Worm (Caenorhabditis elegans) whole organism, young adult: ENCODE results near the gene sri-78.

Experiments used
- B0035.1 ChIP-seq: sonication (generic microtip); optimal IDR thresholded peaks from 2 replicates; lab custom pipeline; 2016; ENCODE audit warnings: missing genetic modification characterization, mild to moderate bottlenecking, missing compliant biosample characterization, missing genotype, missing genetic modification reagents
- Y56A3A.18 ChIP-seq: fragments of 200-800 bp; sonication (Bioruptor generic); IDR thresholded peaks from 2 replicates; pipeline ENCODE4 v1.3.6; 2022; ENCODE audit warnings: missing genetic modification reagents, missing genetic modification characterization, missing compliant biosample characterization
- lag-1 ChIP-seq: fragments of 200-800 bp; sonication (Bioruptor generic); IDR thresholded peaks from 2 replicates; pipeline ENCODE4 v1.3.6; 2022; ENCODE audit warnings: missing genetic modification reagents, missing genetic modification characterization, missing compliant biosample characterization
- nfya-1 ChIP-seq: sonication (generic microtip); optimal IDR thresholded peaks from 2 replicates; lab custom pipeline; 2017; ENCODE audit warnings: antibody characterized with exemption, missing compliant biosample characterization, missing genetic modification characterization, borderline replicate concordance; ENCODE audit not compliant: insufficient read depth

DNA sequence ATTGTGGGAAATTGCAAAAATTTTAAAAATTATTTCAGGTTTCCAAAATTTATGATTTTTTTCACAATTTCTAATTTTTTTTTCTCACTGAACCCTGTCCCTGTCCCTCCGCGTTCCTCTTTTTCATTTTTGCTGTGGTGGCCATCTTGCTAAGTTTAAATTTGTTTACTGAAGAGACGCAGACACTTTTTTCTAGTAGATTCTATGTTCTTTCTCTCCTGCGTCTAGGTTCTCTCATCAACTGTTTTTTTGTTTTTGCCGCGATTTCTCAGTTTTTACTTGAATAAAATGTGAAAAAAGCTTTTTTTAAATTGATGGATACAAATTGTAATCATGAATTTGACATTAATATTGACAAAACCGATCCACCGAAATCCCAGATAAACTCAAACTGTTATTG lies 24.3 kb downstream of the sri-78 start, which contains the start of gene ZC239.6:
- TF ChIP-seq lag-1 (GFP tag; lab: Robert Waterston, UW) (no peak), Y56A3A.18 (GFP tag; lab: Robert Waterston, UW) (no peak), B0035.1 (tag; lab: Kevin White, UChicago) (no peak), nfya-1 (tag; lab: Kevin White, UChicago) (no peak)
